Fruit fly (Drosophila melanogaster): ENCODE measurements around the gene kst.
A peak's percentile ranks its signal among the peaks of the same experiment; 100 is the strongest.

Gene kst

DNA sequence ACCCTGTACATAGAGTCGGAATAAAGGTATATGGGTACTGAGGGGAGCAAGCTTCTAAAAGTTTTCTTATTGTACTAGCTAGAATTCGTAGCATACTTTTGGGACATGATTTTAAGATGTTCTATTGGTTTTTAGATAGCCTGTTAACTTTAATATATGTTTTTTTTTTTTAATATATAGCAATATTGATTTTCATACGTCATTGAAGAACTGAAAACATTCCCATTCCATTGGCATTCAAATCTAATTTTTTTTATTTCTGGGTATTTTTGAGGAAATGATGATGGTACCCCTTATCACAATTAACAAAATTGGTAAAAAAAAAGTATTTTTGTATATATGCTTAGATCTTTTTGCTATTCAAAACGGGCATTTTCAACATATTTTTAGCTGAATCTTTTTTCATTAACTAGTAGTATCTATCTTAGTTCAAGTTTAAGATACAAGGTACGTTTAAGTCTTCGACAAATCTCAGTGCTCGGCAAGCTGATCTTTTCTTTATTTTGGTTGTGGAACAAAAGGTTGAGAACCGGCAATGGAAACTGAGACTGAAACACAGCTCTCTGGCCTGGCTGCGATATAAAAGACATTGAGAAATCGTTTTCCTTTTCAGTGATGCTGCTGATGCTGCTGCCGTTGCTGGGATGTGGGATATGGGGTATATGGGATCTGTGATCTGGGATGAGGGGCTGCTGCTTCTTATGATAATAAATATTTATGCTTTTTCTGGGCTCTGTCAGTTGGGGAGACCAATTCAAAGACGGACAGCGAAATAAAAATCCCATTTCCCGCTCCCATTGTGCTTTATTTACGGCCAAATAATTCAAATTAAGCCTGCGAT is 48.2 kb downstream of the kst start (continued):
- peak; percentile 21 for TF ChIP-seq Blimp-1 (GFP tag; optimal IDR thresholded peaks at IDR 0.05)
- TF ChIP-seq CG9437 (GFP tag; optimal IDR thresholded peaks at IDR 0.05) = peak; percentile 64
- peak; percentile 63 for TF ChIP-seq Sox100B (GFP tag; optimal IDR thresholded peaks at IDR 0.05)
- TF ChIP-seq Spps (tag; optimal IDR thresholded peaks at IDR 0.05) = peak; percentile 18
- 0 out of 2 replicates have a peak, but pooled peaks have one; percentile 39 for TF ChIP-seq CG32772 (GFP tag; IDR thresholded peaks at IDR 0.05)
- TF ChIP-seq gce (GFP tag; IDR thresholded peaks at IDR 0.05) = no peak
- peak; percentile 44 for TF ChIP-seq CG13424 (tag; optimal IDR thresholded peaks at IDR 0.05)
- 0 out of 3 replicates have a peak, but pooled peaks have one; percentile 38 for TF ChIP-seq CG2199 (GFP tag; IDR thresholded peaks at IDR 0.05)
- peak; percentile 58; the same call in 1 of the 2 replicates for TF ChIP-seq vvl (GFP tag; IDR thresholded peaks at IDR 0.05)
- TF ChIP-seq CG3163 (GFP tag; optimal IDR thresholded peaks at IDR 0.05) = no peak
- TF ChIP-seq br (optimal IDR thresholded peaks at IDR 0.05) = no peak
- peak; percentile 72 for TF ChIP-seq nmo (GFP tag; optimal IDR thresholded peaks at IDR 0.05)
- peak; percentile 35; the same call in 1 of the 2 replicates for TF ChIP-seq Rfx (GFP tag; IDR thresholded peaks at IDR 0.05)
- no peak for TF ChIP-seq CG10321 (GFP tag; IDR thresholded peaks at IDR 0.05)
- TF ChIP-seq CG8924 (tag; optimal IDR thresholded peaks at IDR 0.05) = peak; percentile 45
- TF ChIP-seq lmd (GFP tag; IDR thresholded peaks at IDR 0.05) = peak; percentile 31; the same call in 1 of the 2 replicates
- no peak for TF ChIP-seq CG6683 (GFP tag; optimal IDR thresholded peaks at IDR 0.05)
- TF ChIP-seq Myb (GFP tag; optimal IDR thresholded peaks at IDR 0.05) = no peak
- peak; percentile 21 for TF ChIP-seq CG17829 (tag; optimal IDR thresholded peaks at IDR 0.05)
- TF ChIP-seq CG6254 (GFP tag; optimal IDR thresholded peaks at IDR 0.05) = peak; percentile 6
- peak; percentile 6 for TF ChIP-seq trem (tag; optimal IDR thresholded peaks at IDR 0.05)

DNA sequence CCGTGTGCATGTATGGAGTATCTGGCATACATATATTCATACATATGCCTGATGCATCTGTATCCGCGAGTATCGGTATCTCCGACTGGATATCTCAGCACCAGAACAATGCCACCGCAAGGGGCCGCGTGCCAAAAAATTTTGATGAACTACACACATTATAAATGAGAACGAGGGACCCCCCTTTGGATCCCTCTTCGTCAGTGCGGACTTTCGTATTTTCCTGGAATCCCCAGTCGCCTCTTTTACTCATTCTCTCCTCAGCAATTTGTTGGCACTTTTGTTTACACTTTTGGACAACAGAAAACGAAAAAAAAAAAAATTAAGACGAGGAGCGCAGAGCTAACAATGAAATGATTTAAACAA is 48.8 kb downstream of the kst start:
- TF ChIP-seq CG7357 (GFP tag; IDR thresholded peaks at IDR 0.05) (no peak), Med (GFP tag) (peak; percentile 41)

DNA sequence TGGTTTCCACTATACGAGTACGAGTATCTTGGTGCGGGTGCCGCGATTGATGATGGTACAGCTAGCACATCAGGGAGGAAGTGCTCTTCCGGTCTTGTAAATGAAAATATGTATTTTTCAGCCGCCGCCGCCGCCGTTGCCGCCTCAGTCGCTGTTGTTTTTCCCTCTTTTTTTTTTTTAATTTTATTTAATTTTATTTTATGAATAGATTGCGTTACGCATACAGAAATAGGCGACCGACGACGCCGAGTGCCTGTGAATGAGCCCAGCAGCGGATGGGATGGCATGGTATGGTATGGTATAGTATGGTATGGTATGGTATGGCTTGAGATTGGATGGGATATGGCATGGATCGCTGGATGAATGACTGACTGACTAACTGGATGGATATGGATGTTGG is 50.1 kb downstream of the kst start:
- TF ChIP-seq CG10543 (GFP tag; optimal IDR thresholded peaks at IDR 0.05) (peak; percentile 20), CG7745 (tag; optimal IDR thresholded peaks at IDR 0.05) (peak; percentile 62), CTCF (GFP tag; optimal IDR thresholded peaks at IDR 0.05) (no peak), Med (GFP tag) (peak; percentile 27), seq (GFP tag; IDR thresholded peaks at IDR 0.05) (0 out of 2 replicates have a peak, but pooled peaks have one; percentile 5), chinmo (GFP tag; IDR thresholded peaks at IDR 0.05; ENCODE audit: partially characterized antibody) (0 out of 4 replicates have a peak, but pooled peaks have one; percentile 25), fd3F (GFP tag; optimal IDR thresholded peaks at IDR 0.05) (no peak), amos (GFP tag; IDR thresholded peaks at IDR 0.05; ENCODE audit: partially characterized antibody) (no peak), ci (GFP tag; IDR thresholded peaks at IDR 0.05) (0 out of 3 replicates have a peak, but pooled peaks have one; percentile 31), Mes4 (GFP tag; optimal IDR thresholded peaks at IDR 0.05) (no peak), nom (GFP tag; optimal IDR thresholded peaks at IDR 0.05) (peak; percentile 23), vvl (GFP tag; IDR thresholded peaks at IDR 0.05) (peak; percentile 82), CG12391 (tag; optimal IDR thresholded peaks at IDR 0.05) (no peak), CG31224 (GFP tag; IDR thresholded peaks at IDR 0.05) (no peak), Adf1 (GFP tag; IDR thresholded peaks at IDR 0.05) (peak; percentile 46), CG8281 (tag; optimal IDR thresholded peaks at IDR 0.05) (no peak), CG2199 (GFP tag; IDR thresholded peaks at IDR 0.05) (peak; percentile 69; the same call in 2 of the 3 replicates), peb (GFP tag; IDR thresholded peaks at IDR 0.05) (no peak), CG17568 (GFP tag; optimal IDR thresholded peaks at IDR 0.05) (no peak), sqz (GFP tag; optimal IDR thresholded peaks at IDR 0.05) (peak; percentile 40), Rfx (GFP tag; IDR thresholded peaks at IDR 0.05) (0 out of 2 replicates have a peak, but pooled peaks have one; percentile 22), gcm (GFP tag; optimal IDR thresholded peaks at IDR 0.05) (peak; percentile 68), Drgx (GFP tag; IDR thresholded peaks at IDR 0.05) (0 out of 2 replicates have a peak, but pooled peaks have one; percentile 27)
